Worm (Caenorhabditis elegans) whole organism, L4 larva: ENCODE measurements around the gene T06E4.21.
A peak's percentile ranks its signal among the peaks of the same experiment; 100 is the strongest.

Experiments
- F37D6.2 ChIP-seq: sonication (generic microtip); optimal IDR thresholded peaks from 2 replicates; lab custom pipeline; 2016; ENCODE audit warnings: mild to moderate bottlenecking, missing genetic modification characterization, missing compliant biosample characterization
- F44E2.7 ChIP-seq: fragments of 200-800 bp; sonication (Bioruptor generic); IDR thresholded peaks from 2 replicates; pipeline ENCODE4 v2.1.2; 2022; ENCODE audit warnings: missing genetic modification characterization, missing compliant biosample characterization
- F49E8.2 ChIP-seq: sonication (generic microtip); optimal IDR thresholded peaks from 2 replicates; lab custom pipeline; 2016; ENCODE audit warnings: missing compliant biosample characterization, mild to moderate bottlenecking, missing genetic modification characterization, borderline replicate concordance
- T26A8.4 ChIP-seq: fragments of 200-800 bp; sonication (Bioruptor generic); IDR thresholded peaks from 2 replicates; pipeline ENCODE4 v1.3.6; 2022; ENCODE audit warnings: missing genetic modification characterization, missing compliant biosample characterization
- Y75B8A.6 ChIP-seq: fragments of 200-800 bp; sonication (Bioruptor generic); IDR thresholded peaks from 2 replicates; pipeline ENCODE4 v1.3.6; 2022; ENCODE audit warnings: missing genetic modification reagents, missing genetic modification characterization, missing compliant biosample characterization
- ZK546.5 ChIP-seq, 2 experiments: sonication (generic microtip); optimal IDR thresholded peaks; 2 replicates each; lab custom pipeline; 2017; ENCODE audit warnings: missing biosample characterization in 2 of 2, missing genetic modification characterization in 2 of 2
- aha-1 ChIP-seq: fragments of 150-350 bp; peaks from one replicate; lab custom pipeline; 2014; ENCODE audit warnings: missing biosample characterization, missing genetic modification characterization
- ama-1 ChIP-seq: fragments of 150-350 bp; optimal IDR thresholded peaks from 2 replicates; lab custom pipeline; 2014; ENCODE audit warnings: inconsistent platforms, mixed read lengths
- ceh-20 ChIP-seq: fragments of 200-800 bp; sonication (Bioruptor generic); IDR thresholded peaks from 2 replicates; pipeline ENCODE4 v1.3.6; 2022; ENCODE audit warnings: missing genetic modification reagents, missing genetic modification characterization, missing compliant biosample characterization
- ceh-62 ChIP-seq: sonication (generic microtip); optimal IDR thresholded peaks from 2 replicates; lab custom pipeline; 2017; ENCODE audit warnings: missing biosample characterization, missing genetic modification characterization
- ces-1 ChIP-seq: fragments of 150-350 bp; sonication (generic microtip); optimal IDR thresholded peaks from 4 replicates; lab custom pipeline; 2014; ENCODE audit warnings: missing biosample characterization, missing genetic modification reagents, missing genetic modification characterization
- cey-2 ChIP-seq: sonication (generic microtip); optimal IDR thresholded peaks from 3 replicates; lab custom pipeline; 2017; ENCODE audit warnings: missing genetic modification characterization, mild to moderate bottlenecking, missing compliant biosample characterization, antibody characterized with exemption, borderline replicate concordance; ENCODE audit not compliant: insufficient read depth
- daf-12 ChIP-seq: fragments of 150-350 bp; optimal IDR thresholded peaks from 2 replicates; lab custom pipeline; 2014; ENCODE audit warnings: missing biosample characterization, missing genetic modification reagents, missing genetic modification characterization
- dmd-6 ChIP-seq: fragments of 200-800 bp; sonication (Bioruptor generic); IDR thresholded peaks from 2 replicates; pipeline ENCODE4 v1.3.6; 2022; ENCODE audit warnings: missing genetic modification reagents, missing genetic modification characterization, missing compliant biosample characterization
- egl-43 ChIP-seq: fragments of 200-800 bp; sonication (Bioruptor generic); IDR thresholded peaks from 2 replicates; pipeline ENCODE4 v1.3.6; 2022; ENCODE audit warnings: missing genetic modification reagents, missing genetic modification characterization, missing compliant biosample characterization
- hlh-11 ChIP-seq: fragments of 200-800 bp; sonication (Bioruptor generic); optimal IDR thresholded peaks from 2 replicates; lab custom pipeline; 2018; ENCODE audit warnings: mild to moderate bottlenecking, missing genetic modification characterization, missing compliant biosample characterization
- hmg-1.1 ChIP-seq: fragments of 200-800 bp; sonication (Bioruptor generic); IDR thresholded peaks from 2 replicates; pipeline ENCODE4 v1.3.6; 2022; ENCODE audit warnings: missing genetic modification reagents, missing genetic modification characterization, missing compliant biosample characterization
- lin-13 ChIP-seq: fragments of 150-350 bp; optimal IDR thresholded peaks from 2 replicates; lab custom pipeline; 2014; ENCODE audit warnings: missing biosample characterization, missing genetic modification reagents, missing genetic modification characterization
- mdl-1 ChIP-seq, 2 experiments: fragments of 150-350 bp in 1 of 2; sonication (generic microtip) in 1 of 2; optimal IDR thresholded peaks; 2 replicates each; lab custom pipeline; 2014 to 2017; ENCODE audit warnings: missing biosample characterization in 2 of 2, missing genetic modification characterization in 2 of 2
- mxl-3 ChIP-seq: fragments of 200-800 bp; sonication (Bioruptor generic); optimal IDR thresholded peaks from 2 replicates; lab custom pipeline; 2018; ENCODE audit warnings: mild to moderate bottlenecking, missing genetic modification characterization, missing compliant biosample characterization
- nhr-25 ChIP-seq: sonication (generic microtip); optimal IDR thresholded peaks from 2 replicates; lab custom pipeline; 2017; ENCODE audit warnings: missing genetic modification characterization, mild to moderate bottlenecking, missing compliant biosample characterization, antibody characterized with exemption, moderate library complexity, borderline replicate concordance; ENCODE audit not compliant: insufficient read depth
- nhr-28 ChIP-seq: fragments of 150-350 bp; optimal IDR thresholded peaks from 2 replicates; lab custom pipeline; 2014; ENCODE audit warnings: missing biosample characterization, missing genetic modification characterization
- nhr-6 ChIP-seq: fragments of 150-350 bp; optimal IDR thresholded peaks from 2 replicates; lab custom pipeline; 2014; ENCODE audit warnings: missing biosample characterization, missing genetic modification characterization
- nhr-77 ChIP-seq: fragments of 150-350 bp; optimal IDR thresholded peaks from 2 replicates; lab custom pipeline; 2014; ENCODE audit warnings: missing biosample characterization, missing genetic modification characterization
- php-3 ChIP-seq: fragments of 200-800 bp; sonication (Bioruptor generic); IDR thresholded peaks from 2 replicates; pipeline ENCODE4 v1.3.6; 2022; ENCODE audit warnings: missing genetic modification reagents, missing genetic modification characterization, missing compliant biosample characterization
- pqm-1 ChIP-seq: sonication (generic microtip); optimal IDR thresholded peaks from 2 replicates; lab custom pipeline; 2017; ENCODE audit warnings: missing biosample characterization, missing genetic modification characterization
- saeg-2 ChIP-seq: fragments of 200-800 bp; sonication (Bioruptor generic); IDR thresholded peaks from 2 replicates; pipeline ENCODE4 v1.3.6; 2022; ENCODE audit warnings: missing genetic modification reagents, missing genetic modification characterization, missing compliant biosample characterization
- sdz-12 ChIP-seq: fragments of 200-800 bp; sonication (Bioruptor generic); optimal IDR thresholded peaks from 2 replicates; lab custom pipeline; 2018; ENCODE audit warnings: mild to moderate bottlenecking, missing genetic modification characterization, missing compliant biosample characterization
- spr-1 ChIP-seq: sonication (generic microtip); optimal IDR thresholded peaks from 2 replicates; lab custom pipeline; 2016; ENCODE audit warnings: mild to moderate bottlenecking, missing genetic modification characterization, missing compliant biosample characterization
- tra-1 ChIP-seq: fragments of 200-800 bp; sonication (Bioruptor generic); IDR thresholded peaks from 2 replicates; pipeline ENCODE4 v1.3.6; 2022; ENCODE audit warnings: missing genetic modification reagents, missing genetic modification characterization, missing compliant biosample characterization
- unc-130 ChIP-seq: sonication (generic microtip); optimal IDR thresholded peaks from 2 replicates; lab custom pipeline; 2016; ENCODE audit warnings: missing genetic modification reagents, missing genetic modification characterization, missing compliant biosample characterization
- unc-62 ChIP-seq, 3 experiments: fragments of 150-350 bp in 1 of 3; sonication (generic microtip); optimal IDR thresholded peaks in 2 of 3; peaks in 1 of 3; 1 replicate in 1 of 3; 2 replicates in 2 of 3; lab custom pipeline; 2014 to 2017; ENCODE audit warnings: missing biosample characterization in 3 of 3, missing genetic modification characterization in 3 of 3, missing genetic modification reagents in 3 of 3, missing genotype in 1 of 3
- ztf-7 ChIP-seq: fragments of 150-350 bp; optimal IDR thresholded peaks from 2 replicates; lab custom pipeline; 2014; ENCODE audit warnings: missing biosample characterization, missing genetic modification characterization

The T06E4.21 gene

ce11 chrV:9677977-9678376, 26.6 kb downstream of the T06E4.21 start, which contains the start of gene cthd-1:
Gene cthd-1 (plus strand): TSS chrV:9678277.
- TF ChIP-seq F44E2.7 (GFP tag; lab: Robert Waterston, UW) (no peak), hmg-1.1 (GFP tag; lab: Robert Waterston, UW) (no peak), sdz-12 (GFP tag; lab: Kevin White, UChicago) (no peak), cey-2 (tag; lab: Kevin White, UChicago) (no peak), ZK546.5 (tag; optimal IDR thresholded peaks at IDR 0.05; lab: Kevin White, UChicago) (no peak), nhr-25 (tag; lab: Kevin White, UChicago) (no peak), ceh-62 (tag; lab: Kevin White, UChicago) (no peak), mdl-1 (tag; optimal IDR thresholded peaks at IDR 0.05; lab: Kevin White, UChicago) (no peak), ztf-7 (no peak), F37D6.2 (tag; lab: Kevin White, UChicago) (no peak), unc-130 (GFP tag; lab: Kevin White, UChicago) (no peak), mxl-3 (no peak), egl-43 (GFP tag; lab: Robert Waterston, UW) (no peak)

- no peak for TF ChIP-seq mdl-1 (tag; optimal IDR thresholded peaks at IDR 0.05; lab: Kevin White, UChicago)
- peak; percentile 76 for TF ChIP-seq dmd-6
- TF ChIP-seq nhr-28 (tag; lab: Kevin White, UChicago) = peak; percentile 43
- 0 out of 2 replicates have a peak, but pooled peaks have one; percentile 49 for TF ChIP-seq ceh-20 (GFP tag; lab: Robert Waterston, UW)
- peak; percentile 58; the same call in 1 of the 2 replicates for TF ChIP-seq tra-1 (GFP tag; lab: Robert Waterston, UW)
- no peak for TF ChIP-seq lin-13 (GFP tag; lab: Kevin White, UChicago)
- TF ChIP-seq unc-62 (GFP tag; optimal IDR thresholded peaks at IDR 0.05 in 1 of 2; lab: Kevin White, UChicago) = peak in 1 of 2 experiments; percentile 49
- TF ChIP-seq unc-62 (tag; optimal IDR thresholded peaks at IDR 0.05; lab: Kevin White, UChicago) = no peak
- TF ChIP-seq php-3 (GFP tag; lab: Robert Waterston, UW) = peak; percentile 83
- no peak for TF ChIP-seq F37D6.2 (tag; lab: Kevin White, UChicago)
- peak; percentile 70 for TF ChIP-seq hlh-11 (tag; lab: Kevin White, UChicago)
- peak; percentile 53 for TF ChIP-seq pqm-1 (tag; lab: Kevin White, UChicago)
- TF ChIP-seq saeg-2 = no peak
- no peak for TF ChIP-seq nhr-77 (tag; lab: Kevin White, UChicago)
- TF ChIP-seq ces-1 (GFP tag; lab: Kevin White, UChicago) = no peak
- no peak for TF ChIP-seq ama-1 (lab: Kevin White, UChicago)
Measured at ce11 chrV:9679166-9679565, 27.8 kb downstream of the T06E4.21 start, which contains the start of gene ZK287.9. Gene ZK287.9 (plus strand): TSS chrV:9679357.

ce11 chrV:9680260-9680659, 28.9 kb downstream of the T06E4.21 start:
- TF ChIP-seq pqm-1 (tag; lab: Kevin White, UChicago) (no peak), T26A8.4 (GFP tag; lab: Robert Waterston, UW) (no peak), unc-62 (GFP tag; optimal IDR thresholded peaks at IDR 0.05 in 1 of 2; lab: Kevin White, UChicago) (peak in 1 of 2 experiments; percentile 91), unc-62 (tag; optimal IDR thresholded peaks at IDR 0.05; lab: Kevin White, UChicago) (no peak), nhr-6 (tag; lab: Kevin White, UChicago) (no peak)

- TF ChIP-seq daf-12 (tag; lab: Kevin White, UChicago) (no peak), aha-1 (tag; lab: Kevin White, UChicago) (peak; percentile 56)
Measured at ce11 chrV:9685559-9685958, 34.2 kb downstream of the T06E4.21 start, which contains the start of gene ZK287.4. Gene ZK287.4 (minus strand): TSS chrV:9685659.

- TF ChIP-seq Y75B8A.6 (GFP tag; lab: Robert Waterston, UW) (0 out of 2 replicates have a peak, but pooled peaks have one; percentile 15), spr-1 (tag; lab: Kevin White, UChicago) (no peak), mxl-3 (no peak), F37D6.2 (tag; lab: Kevin White, UChicago) (no peak), F49E8.2 (tag; lab: Kevin White, UChicago) (peak; percentile 27)
Measured at ce11 chrV:9689364-9689763, 38.0 kb downstream of the T06E4.21 start.
